Fruit fly (Drosophila melanogaster) whole organism, embryonic: Measurements from ENCODE around the gene CG31638.
A peak's percentile ranks its signal among the peaks of the same experiment; 100 is the strongest.

Experiments
- CG1024 ChIP-seq: fragments of 200-800 bp; sonication (Bioruptor generic); IDR thresholded peaks from 2 replicates; pipeline ENCODE4 v1.3.6; 2022; ENCODE audit warnings: missing biosample characterization, missing genetic modification characterization
- CG10267 ChIP-seq: fragments of 200-800 bp; sonication (Bioruptor generic); optimal IDR thresholded peaks from 2 replicates; lab custom pipeline; 2018; ENCODE audit warnings: missing biosample characterization, mild to moderate bottlenecking, missing genetic modification characterization, moderate library complexity
- CG12942 ChIP-seq: fragments of 200-800 bp; sonication (Bioruptor generic); optimal IDR thresholded peaks from 3 replicates; lab custom pipeline; 2016; ENCODE audit warnings: missing biosample characterization, missing genetic modification characterization
- CG13624 ChIP-seq: fragments of 200-800 bp; sonication (Bioruptor generic); optimal IDR thresholded peaks from 2 replicates; lab custom pipeline; 2016; ENCODE audit warnings: missing biosample characterization, missing genetic modification characterization
- CG14441 ChIP-seq: fragments of 200-800 bp; sonication (Bioruptor generic); IDR thresholded peaks from 2 replicates; pipeline ENCODE4 v1.3.6; 2022; ENCODE audit warnings: missing biosample characterization, missing genetic modification characterization
- CG14710 ChIP-seq: fragments of 200-800 bp; sonication (Bioruptor generic); optimal IDR thresholded peaks from 3 replicates; lab custom pipeline; 2019; ENCODE audit warnings: missing biosample characterization, mild to moderate bottlenecking, missing genetic modification characterization, moderate library complexity
- CG17568 ChIP-seq: fragments of 200-800 bp; sonication (Bioruptor generic); optimal IDR thresholded peaks from 2 replicates; lab custom pipeline; 2018; ENCODE audit warnings: missing biosample characterization, mild to moderate bottlenecking, missing genetic modification characterization, moderate library complexity
- CG17612 ChIP-seq: fragments of 200-800 bp; sonication (Bioruptor generic); IDR thresholded peaks from 2 replicates; pipeline ENCODE4 v1.3.6; 2022; ENCODE audit warnings: missing biosample characterization, missing genetic modification characterization
- CG18262 ChIP-seq: fragments of 200-800 bp; optimal IDR thresholded peaks from 3 replicates; lab custom pipeline; 2019; ENCODE audit warnings: missing biosample characterization, mild to moderate bottlenecking, missing genetic modification characterization, moderate library complexity
- CG2712 ChIP-seq: fragments of 200-800 bp; optimal IDR thresholded peaks from 3 replicates; lab custom pipeline; 2019; ENCODE audit warnings: missing biosample characterization, mild to moderate bottlenecking, missing genetic modification characterization, moderate library complexity
- CG31224 ChIP-seq: fragments of 200-800 bp; sonication (Bioruptor generic); IDR thresholded peaks from 2 replicates; pipeline ENCODE4 v1.3.6; 2022; ENCODE audit warnings: missing biosample characterization, missing genetic modification characterization
- CG31365 ChIP-seq: fragments of 200-800 bp; sonication (Bioruptor generic); optimal IDR thresholded peaks from 2 replicates; lab custom pipeline; 2018; ENCODE audit warnings: missing biosample characterization, mild to moderate bottlenecking, missing genetic modification characterization
- CG33213 ChIP-seq: fragments of 200-800 bp; sonication (Bioruptor generic); optimal IDR thresholded peaks from 3 replicates; lab custom pipeline; 2016; ENCODE audit warnings: missing biosample characterization, missing genetic modification characterization
- CG3407 ChIP-seq: fragments of 200-800 bp; sonication (Bioruptor generic); optimal IDR thresholded peaks from 2 replicates; lab custom pipeline; 2018; ENCODE audit warnings: missing biosample characterization, mild to moderate bottlenecking, missing genetic modification characterization
- CG4617 ChIP-seq: fragments of 200-800 bp; sonication (Bioruptor generic); optimal IDR thresholded peaks from 3 replicates; lab custom pipeline; 2016; ENCODE audit warnings: missing biosample characterization, missing genetic modification characterization, borderline replicate concordance
- CG4707 ChIP-seq: fragments of 200-800 bp; sonication (Bioruptor generic); optimal IDR thresholded peaks from 2 replicates; lab custom pipeline; 2018; ENCODE audit warnings: missing biosample characterization, mild to moderate bottlenecking, missing genetic modification characterization, moderate library complexity
- CG4820 ChIP-seq: fragments of 200-800 bp; sonication (Bioruptor generic); optimal IDR thresholded peaks from 3 replicates; lab custom pipeline; 2016; ENCODE audit warnings: missing biosample characterization, missing genetic modification characterization
- CG5180 ChIP-seq: fragments of 200-800 bp; sonication (Bioruptor generic); optimal IDR thresholded peaks from 3 replicates; lab custom pipeline; 2017; ENCODE audit warnings: missing biosample characterization, missing genetic modification characterization, mild to moderate bottlenecking, moderate library complexity, missing genetic modification reagents
- CG6765 ChIP-seq: fragments of 200-800 bp; sonication (Bioruptor generic); optimal IDR thresholded peaks from 3 replicates; lab custom pipeline; 2017; ENCODE audit warnings: missing biosample characterization, mild to moderate bottlenecking, missing genetic modification characterization
- CG7839 ChIP-seq: fragments of 200-800 bp; sonication (Bioruptor generic); optimal IDR thresholded peaks from 3 replicates; lab custom pipeline; 2018; ENCODE audit warnings: missing biosample characterization, mild to moderate bottlenecking, missing genetic modification characterization, moderate library complexity
- CG9215 ChIP-seq: fragments of 200-800 bp; sonication (Bioruptor generic); IDR thresholded peaks from 2 replicates; pipeline ENCODE4 v1.3.6; 2022; ENCODE audit warnings: missing biosample characterization, missing genetic modification characterization
- CTCF ChIP-seq: fragments of 200-800 bp; sonication (Bioruptor generic); optimal IDR thresholded peaks from 2 replicates; lab custom pipeline; 2017; ENCODE audit warnings: missing biosample characterization, mild to moderate bottlenecking, missing genetic modification characterization, moderate library complexity
- Deaf1 ChIP-seq: fragments of 200-800 bp; optimal IDR thresholded peaks from 3 replicates; lab custom pipeline; 2019; ENCODE audit warnings: missing biosample characterization, mild to moderate bottlenecking, missing genetic modification characterization, moderate library complexity
- Drgx ChIP-seq: fragments of 200-800 bp; sonication (Bioruptor generic); IDR thresholded peaks from 2 replicates; pipeline ENCODE4 v1.3.6; 2022; ENCODE audit warnings: missing biosample characterization, missing genetic modification characterization
- HLH3B ChIP-seq: fragments of 200-800 bp; sonication (Bioruptor generic); IDR thresholded peaks from 2 replicates; pipeline ENCODE4 v1.3.6; 2022; ENCODE audit warnings: missing biosample characterization, missing genetic modification characterization
- PHDP ChIP-seq: fragments of 200-800 bp; sonication (Bioruptor generic); optimal IDR thresholded peaks from 3 replicates; lab custom pipeline; 2018; ENCODE audit warnings: missing biosample characterization, mild to moderate bottlenecking, missing genetic modification characterization, moderate library complexity
- Rx ChIP-seq: fragments of 200-800 bp; sonication (Bioruptor generic); IDR thresholded peaks from 2 replicates; pipeline ENCODE4 v1.3.6; 2022; ENCODE audit warnings: missing biosample characterization, missing genetic modification characterization
- Side ChIP-seq: fragments of 200-800 bp; sonication (Bioruptor generic); optimal IDR thresholded peaks from 2 replicates; lab custom pipeline; 2016; ENCODE audit warnings: missing biosample characterization, missing genetic modification characterization
- Sox100B ChIP-seq: fragments of 200-800 bp; sonication (Bioruptor generic); optimal IDR thresholded peaks from 3 replicates; lab custom pipeline; 2018; ENCODE audit warnings: missing biosample characterization, mild to moderate bottlenecking, missing genetic modification characterization
- Spps ChIP-seq: fragments of 200-800 bp; sonication (Bioruptor generic); optimal IDR thresholded peaks from 2 replicates; lab custom pipeline; 2018; ENCODE audit warnings: missing biosample characterization, mild to moderate bottlenecking, missing genetic modification characterization
- Ssrp ChIP-seq: fragments of 200-800 bp; sonication (Bioruptor generic); optimal IDR thresholded peaks from 2 replicates; lab custom pipeline; 2018; ENCODE audit warnings: missing biosample characterization, mild to moderate bottlenecking, missing genetic modification characterization, moderate library complexity
- bsh ChIP-seq, 2 experiments: fragments of 200-800 bp; sonication (Bioruptor generic); optimal IDR thresholded peaks; 2 replicates each; lab custom pipeline; 2017 to 2018; ENCODE audit warnings: mild to moderate bottlenecking in 2 of 2, missing biosample characterization in 2 of 2, missing genetic modification characterization in 2 of 2, moderate library complexity in 1 of 2
- grau ChIP-seq: fragments of 200-800 bp; optimal IDR thresholded peaks from 3 replicates; lab custom pipeline; 2019; ENCODE audit warnings: missing biosample characterization, mild to moderate bottlenecking, missing genetic modification characterization, moderate library complexity
- gsb-n ChIP-seq: fragments of 200-800 bp; sonication (Bioruptor generic); optimal IDR thresholded peaks from 3 replicates; lab custom pipeline; 2018; ENCODE audit warnings: missing biosample characterization, mild to moderate bottlenecking, missing genetic modification characterization
- hb ChIP-seq: fragments of 200-800 bp; sonication (Bioruptor generic); IDR thresholded peaks from 3 replicates; pipeline ENCODE4 v1.3.6; 2022; ENCODE audit warnings: missing biosample characterization, missing genetic modification characterization; ENCODE audit not compliant: partially characterized antibody
- inv ChIP-seq: fragments of 200-800 bp; sonication (Bioruptor generic); IDR thresholded peaks from 2 replicates; pipeline ENCODE4 v1.3.6; 2022; ENCODE audit warnings: missing biosample characterization, missing genetic modification characterization; ENCODE audit not compliant: partially characterized antibody
- ken ChIP-seq: fragments of 200-800 bp; sonication (Bioruptor generic); IDR thresholded peaks from 3 replicates; pipeline ENCODE4 v1.3.6; 2022; ENCODE audit warnings: missing biosample characterization, missing genetic modification characterization
- kni ChIP-seq: fragments of 200-800 bp; sonication (Bioruptor generic); optimal IDR thresholded peaks from 3 replicates; lab custom pipeline; 2017; ENCODE audit warnings: mild to moderate bottlenecking, missing biosample characterization, missing genetic modification reagents, missing genetic modification characterization
- nerfin-1 ChIP-seq: fragments of 200-800 bp; sonication (Bioruptor generic); optimal IDR thresholded peaks from 3 replicates; lab custom pipeline; 2019; ENCODE audit warnings: missing biosample characterization, mild to moderate bottlenecking, missing genetic modification characterization, moderate library complexity
- onecut ChIP-seq: fragments of 200-800 bp; sonication (Bioruptor generic); IDR thresholded peaks from 2 replicates; pipeline ENCODE4 v1.3.6; 2022; ENCODE audit warnings: missing biosample characterization, missing genetic modification characterization
- pan ChIP-seq, 4 experiments: fragments of >200 bp in 3 of 4; fragments of 200-800 bp in 1 of 4; sonication (Bioruptor generic) in 1 of 4; optimal IDR thresholded peaks in 3 of 4; IDR thresholded peaks in 1 of 4; 2 replicates each; pipeline versions ENCODE4 v1.3.6 to Lab custom; 2017 to 2022; ENCODE audit warnings: missing biosample characterization in 2 of 4, missing genetic modification characterization in 2 of 4, mixed read lengths in 1 of 4
- ranshi ChIP-seq: fragments of 200-800 bp; sonication (Bioruptor generic); IDR thresholded peaks from 2 replicates; pipeline ENCODE4 v1.3.6; 2022; ENCODE audit warnings: missing biosample characterization, missing genetic modification characterization
- run ChIP-seq: fragments of 200-800 bp; sonication (Bioruptor generic); optimal IDR thresholded peaks from 3 replicates; lab custom pipeline; 2018; ENCODE audit warnings: missing biosample characterization, mild to moderate bottlenecking, missing genetic modification characterization
- sens ChIP-seq: fragments of 200-800 bp; sonication (Bioruptor generic); peaks from one replicate; lab custom pipeline; 2016; ENCODE audit warnings: missing biosample characterization, missing genetic modification characterization
- sisA ChIP-seq: fragments of 200-800 bp; sonication (Bioruptor generic); IDR thresholded peaks from 2 replicates; pipeline ENCODE4 v1.3.6; 2022; ENCODE audit warnings: missing biosample characterization, missing genetic modification characterization
- slou ChIP-seq: fragments of 200-800 bp; sonication (Bioruptor generic); optimal IDR thresholded peaks from 3 replicates; lab custom pipeline; 2016; ENCODE audit warnings: missing biosample characterization, missing genetic modification characterization
- sr ChIP-seq: fragments of 200-800 bp; sonication (Bioruptor generic); IDR thresholded peaks from 3 replicates; pipeline ENCODE4 v1.3.6; 2022; ENCODE audit warnings: missing biosample characterization, missing genetic modification characterization
- stc ChIP-seq: fragments of 200-800 bp; sonication (Bioruptor generic); IDR thresholded peaks from 2 replicates; pipeline ENCODE4 v1.3.6; 2022; ENCODE audit warnings: missing biosample characterization, missing genetic modification characterization
- unc-4 ChIP-seq: fragments of 200-800 bp; sonication (Bioruptor generic); IDR thresholded peaks from 2 replicates; pipeline ENCODE4 v1.3.6; 2022; ENCODE audit warnings: missing biosample characterization, missing genetic modification characterization; ENCODE audit not compliant: partially characterized antibody
- zfh1 ChIP-seq: fragments of 200-800 bp; sonication (Bioruptor generic); IDR thresholded peaks from 3 replicates; pipeline ENCODE4 v1.3.6; 2022; ENCODE audit warnings: missing biosample characterization, missing genetic modification characterization

Gene CG31638

dm6 chr2L:6461497-6461896 lies 29.4 kb upstream of the CG31638 start (continued):
- no peak for TF ChIP-seq Deaf1 (tag; lab: Kevin White, UChicago)
- peak; percentile 32 for TF ChIP-seq gsb-n (tag; lab: Kevin White, UChicago)
- peak; percentile 7 for TF ChIP-seq grau (tag; lab: Kevin White, UChicago)
- peak; percentile 27 for TF ChIP-seq Spps (tag; lab: Kevin White, UChicago)
- TF ChIP-seq CG4617 (GFP tag; lab: Kevin White, UChicago): no peak
- peak; percentile 47 for TF ChIP-seq kni (GFP tag; lab: Kevin White, UChicago)
- peak; percentile 25 for TF ChIP-seq nerfin-1
- TF ChIP-seq ranshi (GFP tag; lab: Robert Waterston, UW): no peak
- peak; percentile 47 for TF ChIP-seq Sox100B (GFP tag; lab: Kevin White, UChicago)
- peak; percentile 46; the same call in 1 of the 3 replicates for TF ChIP-seq zfh1 (GFP tag; lab: Robert Waterston, UW)
- TF ChIP-seq CG31224: no peak
- no peak for TF ChIP-seq CG13624 (GFP tag; lab: Kevin White, UChicago)
- TF ChIP-seq run (tag; lab: Kevin White, UChicago): peak; percentile 3
- TF ChIP-seq CG2712 (tag; lab: Kevin White, UChicago): peak; percentile 16
- 0 out of 2 replicates have a peak, but pooled peaks have one; percentile 6 for TF ChIP-seq sisA (GFP tag; lab: Robert Waterston, UW)
- TF ChIP-seq CG33213 (GFP tag; lab: Kevin White, UChicago): peak; percentile 33
- TF ChIP-seq unc-4 (GFP tag; lab: Robert Waterston, UW): no peak
- peak; percentile 43; the same call in 1 of the 2 replicates for TF ChIP-seq stc
- TF ChIP-seq Side (GFP tag; lab: Kevin White, UChicago): no peak
- TF ChIP-seq CG12942 (GFP tag; lab: Kevin White, UChicago): no peak
- TF ChIP-seq slou (GFP tag; lab: Kevin White, UChicago): no peak
- TF ChIP-seq bsh (GFP tag; optimal IDR thresholded peaks at IDR 0.05; lab: Kevin White, UChicago): peak in 1 of 2 experiments; percentile 42
- peak; percentile 55 for TF ChIP-seq sens
- TF ChIP-seq sr (GFP tag; lab: Robert Waterston, UW): 0 out of 3 replicates have a peak, but pooled peaks have one; percentile 23
- no peak; the same call in 1 of the 2 replicates for TF ChIP-seq CG1024 (GFP tag; lab: Robert Waterston, UW)
- no peak for TF ChIP-seq CG4820 (GFP tag; lab: Kevin White, UChicago)
- TF ChIP-seq pan (optimal IDR thresholded peaks at IDR 0.05; lab: Kevin White, UChicago): no peak
- TF ChIP-seq pan (GFP tag; optimal IDR thresholded peaks at IDR 0.05 in 1 of 2, IDR thresholded peaks at IDR 0.05 in 1 of 2): peak in 1 of 2 experiments; percentile 35
- TF ChIP-seq CG4707 (GFP tag; lab: Kevin White, UChicago): peak; percentile 55
- peak; percentile 61 for TF ChIP-seq PHDP (tag; lab: Kevin White, UChicago)
- peak; percentile 24 for TF ChIP-seq CG6765 (GFP tag; lab: Kevin White, UChicago)
- no peak for TF ChIP-seq CG9215 (GFP tag; lab: Robert Waterston, UW)
- TF ChIP-seq Ssrp (tag; lab: Kevin White, UChicago): no peak
- no peak for TF ChIP-seq hb (GFP tag; lab: Robert Waterston, UW)
- TF ChIP-seq Drgx: no peak
- TF ChIP-seq CG31365 (tag; lab: Kevin White, UChicago): peak; percentile 10
- peak; percentile 58 for TF ChIP-seq CG5180
- TF ChIP-seq CG14441: peak; percentile 39; the same call in 1 of the 2 replicates
- no peak for TF ChIP-seq CG17612 (GFP tag; lab: Robert Waterston, UW)
- TF ChIP-seq CG14710 (tag; lab: Kevin White, UChicago): peak; percentile 1
- TF ChIP-seq Rx (GFP tag; lab: Robert Waterston, UW): no peak
- TF ChIP-seq inv (GFP tag; lab: Robert Waterston, UW): no peak
- TF ChIP-seq HLH3B (GFP tag; lab: Robert Waterston, UW): no peak
- peak; percentile 54 for TF ChIP-seq CG17568 (GFP tag; lab: Kevin White, UChicago)
- 0 out of 2 replicates have a peak, but pooled peaks have one; percentile 5 for TF ChIP-seq onecut (GFP tag; lab: Robert Waterston, UW)
- no peak for TF ChIP-seq CG10267 (tag; lab: Kevin White, UChicago)
- peak; percentile 20 for TF ChIP-seq CG18262 (tag; lab: Kevin White, UChicago)
- TF ChIP-seq CG7839 (tag; lab: Kevin White, UChicago): peak; percentile 16
- TF ChIP-seq CG3407 (GFP tag; lab: Kevin White, UChicago): peak; percentile 31
- no peak for TF ChIP-seq ken (GFP tag; lab: Robert Waterston, UW)
- peak; percentile 10 for TF ChIP-seq CTCF (GFP tag; lab: Kevin White, UChicago)
